Worm (Caenorhabditis elegans) whole organism, L3 larva: ENCODE data around the gene oac-30.

ENCODE experiments used
- ama-1 ChIP-seq: fragments of 150-350 bp; optimal IDR thresholded peaks from 2 replicates; lab custom pipeline; 2018
- ceh-9 ChIP-seq: sonication (generic microtip); optimal IDR thresholded peaks from 2 replicates; lab custom pipeline; 2018; ENCODE audit warnings: missing biosample characterization, missing genetic modification characterization
- elt-2 ChIP-seq: sonication (generic microtip); optimal IDR thresholded peaks from 2 replicates; lab custom pipeline; 2016; ENCODE audit warnings: missing genetic modification reagents, mild to moderate bottlenecking, missing genetic modification characterization, missing compliant biosample characterization
- elt-3 ChIP-seq, 3 experiments: fragments of 150-350 bp in 1 of 3; sonication (generic microtip) in 2 of 3; optimal IDR thresholded peaks; 2 replicates in 2 of 3; 4 replicates in 1 of 3; lab custom pipeline; 2014 to 2017; ENCODE audit warnings: missing biosample characterization in 3 of 3, missing genetic modification characterization in 3 of 3
- fos-1 ChIP-seq: fragments of 150-350 bp; optimal IDR thresholded peaks from 2 replicates; lab custom pipeline; 2014; ENCODE audit warnings: missing biosample characterization, missing genetic modification characterization
- nfya-1 ChIP-seq: sonication (generic microtip); optimal IDR thresholded peaks from 2 replicates; lab custom pipeline; 2017; ENCODE audit warnings: missing genetic modification characterization, mild to moderate bottlenecking, missing compliant biosample characterization, antibody characterized with exemption, moderate library complexity; ENCODE audit not compliant: insufficient read depth
- nhr-11 ChIP-seq: fragments of 150-350 bp; optimal IDR thresholded peaks from 2 replicates; lab custom pipeline; 2014; ENCODE audit warnings: missing biosample characterization, missing genetic modification characterization
- nhr-28 ChIP-seq: fragments of 150-350 bp; optimal IDR thresholded peaks from 2 replicates; lab custom pipeline; 2014; ENCODE audit warnings: missing biosample characterization, missing genetic modification characterization
- nhr-76 ChIP-seq: fragments of 150-350 bp; sonication (generic microtip); optimal IDR thresholded peaks from 5 replicates; lab custom pipeline; 2014; ENCODE audit warnings: missing biosample characterization, missing genetic modification characterization
- pha-4 ChIP-seq: fragments of 150-350 bp; optimal IDR thresholded peaks from 2 replicates; lab custom pipeline; 2014; ENCODE audit warnings: missing biosample characterization, missing genetic modification reagents, missing genetic modification characterization
- snpc-4 ChIP-seq: fragments of 150-350 bp; optimal IDR thresholded peaks from 2 replicates; lab custom pipeline; 2014; ENCODE audit warnings: missing biosample characterization, missing genetic modification characterization
- ztf-11 ChIP-seq: fragments of 150-350 bp; optimal IDR thresholded peaks from 2 replicates; lab custom pipeline; 2014; ENCODE audit warnings: missing biosample characterization, missing genetic modification characterization

DNA sequence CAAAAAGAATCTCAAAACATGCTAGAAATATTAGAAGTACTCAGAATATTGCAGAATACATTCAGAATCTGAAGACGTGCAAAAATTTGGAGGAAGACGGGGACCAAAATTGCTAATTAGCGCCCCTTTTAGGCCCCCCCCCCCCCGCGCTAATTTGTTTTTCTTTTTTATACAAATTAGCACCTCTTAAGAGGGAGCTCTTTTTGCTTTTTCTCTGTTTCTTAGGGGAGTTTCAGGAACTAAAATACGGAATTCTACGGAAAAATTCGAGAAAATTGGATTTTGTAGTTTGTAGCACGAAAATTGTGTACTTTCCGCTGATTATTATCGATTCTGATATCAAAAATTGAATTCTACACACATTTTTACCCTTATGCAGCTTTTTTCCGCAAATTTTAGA is 34.9 kb upstream of the oac-30 start, which contains the start of gene glb-31:
- no peak for TF ChIP-seq ama-1
- TF ChIP-seq ceh-9 (tag; lab: Kevin White, UChicago) = no peak
- no peak for TF ChIP-seq nhr-76
- no peak for TF ChIP-seq snpc-4 (tag; lab: Kevin White, UChicago)
- no peak for TF ChIP-seq fos-1 (tag; lab: Kevin White, UChicago)
- TF ChIP-seq elt-2 (tag; lab: Kevin White, UChicago) = no peak
- TF ChIP-seq elt-3 (tag; optimal IDR thresholded peaks at IDR 0.05; lab: Kevin White, UChicago) = no peak
- TF ChIP-seq nfya-1 (tag; lab: Kevin White, UChicago) = no peak
- TF ChIP-seq nhr-11 (tag; lab: Kevin White, UChicago) = no peak
- TF ChIP-seq pha-4 (tag; lab: Kevin White, UChicago) = no peak
- no peak for TF ChIP-seq nhr-28 (tag; lab: Kevin White, UChicago)
- TF ChIP-seq ztf-11 = no peak
